Fruit fly (Drosophila melanogaster): ENCODE measurements around the gene pie.

Gene pie

DNA sequence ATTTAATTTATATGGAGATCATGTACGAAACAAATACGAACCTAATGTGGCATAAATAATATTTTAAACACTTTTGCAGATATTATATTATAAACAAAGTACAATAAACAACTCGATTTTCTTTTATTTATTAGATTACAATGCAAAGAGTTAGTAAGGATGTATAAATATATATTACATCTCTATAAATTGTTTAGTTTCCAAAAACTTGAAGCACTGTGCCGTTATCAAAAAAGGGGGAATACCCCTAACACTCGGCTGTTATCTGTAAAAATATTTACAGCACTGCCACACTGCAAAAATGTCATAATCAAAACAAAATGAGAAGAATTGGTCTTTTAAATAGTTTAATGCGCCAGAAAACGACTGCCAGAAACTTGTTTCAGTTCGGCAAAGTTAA is 5.9 kb upstream of the pie start, which contains the start of gene CG5188 (continued):
- peak; percentile 42 for TF ChIP-seq Asciz (GFP tag; optimal IDR thresholded peaks at IDR 0.05)
- TF ChIP-seq CG30403 (GFP tag; optimal IDR thresholded peaks at IDR 0.05) = peak; percentile 50
- peak; percentile 47 for TF ChIP-seq caup (GFP tag; optimal IDR thresholded peaks at IDR 0.05; ENCODE audit: severe bottlenecking)
- TF ChIP-seq Ada2b (GFP tag; IDR thresholded peaks at IDR 0.05) = peak; percentile 62
- peak; percentile 63 for TF ChIP-seq CG7839 (tag; optimal IDR thresholded peaks at IDR 0.05)
- peak; percentile 15 to 56 for TF ChIP-seq dpn (GFP tag; optimal IDR thresholded peaks at IDR 0.05)
- no peak for TF ChIP-seq CG33213 (GFP tag; optimal IDR thresholded peaks at IDR 0.05)
- TF ChIP-seq Sox100B (GFP tag; optimal IDR thresholded peaks at IDR 0.05) = peak; percentile 53
- no peak for TF ChIP-seq HLH4C (GFP tag; IDR thresholded peaks at IDR 0.05; ENCODE audit: partially characterized antibody)
- TF ChIP-seq CG2129 (GFP tag; IDR thresholded peaks at IDR 0.05; ENCODE audit: partially characterized antibody) = no peak
- TF ChIP-seq CG31441 (GFP tag; IDR thresholded peaks at IDR 0.05) = peak; percentile 64
- TF ChIP-seq CG4424 (GFP tag; optimal IDR thresholded peaks at IDR 0.05) = peak; percentile 19
- no peak for TF ChIP-seq CG7357 (GFP tag; IDR thresholded peaks at IDR 0.05)
- TF ChIP-seq sens (GFP tag) = no peak
- TF ChIP-seq CG6689 (GFP tag; IDR thresholded peaks at IDR 0.05) = peak; percentile 51
- no peak for TF ChIP-seq CG10274 (GFP tag; optimal IDR thresholded peaks at IDR 0.05)
- TF ChIP-seq CG11456 (GFP tag; IDR thresholded peaks at IDR 0.05) = no peak
- peak; percentile 40 for TF ChIP-seq Max (GFP tag; optimal IDR thresholded peaks at IDR 0.05)
- TF ChIP-seq lilli (GFP tag; optimal IDR thresholded peaks at IDR 0.05) = peak; percentile 48
- 0 out of 2 replicates have a peak, but pooled peaks have one; percentile 31 for TF ChIP-seq al (GFP tag; IDR thresholded peaks at IDR 0.05)
- peak; percentile 80 for TF ChIP-seq sd (tag; optimal IDR thresholded peaks at IDR 0.05)
- TF ChIP-seq vvl (GFP tag; IDR thresholded peaks at IDR 0.05) = peak; percentile 79
- TF ChIP-seq CG12942 (GFP tag; optimal IDR thresholded peaks at IDR 0.05) = no peak
- TF ChIP-seq CG7786 (GFP tag; optimal IDR thresholded peaks at IDR 0.05) = no peak
- TF ChIP-seq nerfin-1 (tag; optimal IDR thresholded peaks at IDR 0.05) = peak; percentile 48
- 0 out of 3 replicates have a peak, but pooled peaks have one; percentile 35 for TF ChIP-seq CG3726 (GFP tag; IDR thresholded peaks at IDR 0.05)
- TF ChIP-seq CG13894 (tag; optimal IDR thresholded peaks at IDR 0.05) = peak; percentile 41
- 0 out of 4 replicates have a peak, but pooled peaks have one; percentile 20 for TF ChIP-seq chinmo (GFP tag; IDR thresholded peaks at IDR 0.05; ENCODE audit: partially characterized antibody)
- no peak for TF ChIP-seq maf-S (GFP tag; optimal IDR thresholded peaks at IDR 0.05)
- peak; percentile 20 for TF ChIP-seq zen (tag; optimal IDR thresholded peaks at IDR 0.05)
- 0 out of 3 replicates have a peak, but pooled peaks have one; percentile 45 for TF ChIP-seq CG6791 (GFP tag; IDR thresholded peaks at IDR 0.05; ENCODE audit: partially characterized antibody)
- peak; percentile 57 for TF ChIP-seq Xbp1 (GFP tag; optimal IDR thresholded peaks at IDR 0.05)
- TF ChIP-seq dmrt11E (tag; optimal IDR thresholded peaks at IDR 0.05) = peak; percentile 42
- TF ChIP-seq CG11398 (GFP tag; optimal IDR thresholded peaks at IDR 0.05) = no peak
- peak; percentile 53; the same call in 1 of the 2 replicates for TF ChIP-seq ato (GFP tag; IDR thresholded peaks at IDR 0.05; ENCODE audit: partially characterized antibody)
- TF ChIP-seq CG3838 (GFP tag; optimal IDR thresholded peaks at IDR 0.05) = no peak
- peak in 1 of 3 experiments; percentile 37 for TF ChIP-seq lola (GFP tag; optimal IDR thresholded peaks at IDR 0.05)
- TF ChIP-seq pzg (GFP tag; optimal IDR thresholded peaks at IDR 0.05) = peak; percentile 40
- peak; percentile 37 for TF ChIP-seq CG12155 (GFP tag; optimal IDR thresholded peaks at IDR 0.05)
- peak; percentile 19 for TF ChIP-seq Chrac-16 (GFP tag; optimal IDR thresholded peaks at IDR 0.05)
- TF ChIP-seq Dll (GFP tag; IDR thresholded peaks at IDR 0.05; ENCODE audit: partially characterized antibody) = peak; percentile 35; the same call in 1 of the 4 replicates
- TF ChIP-seq ranshi (GFP tag; IDR thresholded peaks at IDR 0.05) = peak; percentile 59; the same call in 1 of the 2 replicates
- no peak for TF ChIP-seq Rx (GFP tag; IDR thresholded peaks at IDR 0.05)
- TF ChIP-seq CG4730 (GFP tag; IDR thresholded peaks at IDR 0.05) = no peak
- peak; percentile 83 for TF ChIP-seq CG30020 (tag; optimal IDR thresholded peaks at IDR 0.05)
- no peak for TF ChIP-seq CG14667 (GFP tag; IDR thresholded peaks at IDR 0.05)
- no peak; the same call in 2 of the 3 replicates for TF ChIP-seq B-H1 (GFP tag; IDR thresholded peaks at IDR 0.05)
- TF ChIP-seq disco-r (GFP tag; optimal IDR thresholded peaks at IDR 0.05) = no peak
- TF ChIP-seq CG17328 (GFP tag; IDR thresholded peaks at IDR 0.05) = peak; percentile 68
- peak; percentile 51 for TF ChIP-seq CoRest (tag; optimal IDR thresholded peaks at IDR 0.05)
